Worm (Caenorhabditis elegans): ENCODE data around the gene psme-3.

ce11 chrIII:11592096-11592495 lies 24.2 kb downstream of the psme-3 start:
- TF ChIP-seq ztf-16 (tag; optimal IDR thresholded peaks at IDR 0.05) (no peak), ama-1 (optimal IDR thresholded peaks at IDR 0.05) (no peak), tbx-2 (tag; optimal IDR thresholded peaks at IDR 0.05) (no peak), ceh-45 (GFP tag; IDR thresholded peaks at IDR 0.05) (no peak), nfya-1 (tag; optimal IDR thresholded peaks at IDR 0.05) (no peak), unc-86 (tag; optimal IDR thresholded peaks at IDR 0.05) (no peak), lin-11 (tag; optimal IDR thresholded peaks at IDR 0.05) (no peak), npax-4 (tag; optimal IDR thresholded peaks at IDR 0.05) (no peak), hlh-6 (tag; optimal IDR thresholded peaks at IDR 0.05) (no peak), pag-3 (tag; optimal IDR thresholded peaks at IDR 0.05; ENCODE audit: borderline replicate concordance) (no peak), C08G9.2 (tag; optimal IDR thresholded peaks at IDR 0.05) (no peak), rnt-1 (tag; optimal IDR thresholded peaks at IDR 0.05) (no peak)

Data from whole organism, late embryonic.